Worm (Caenorhabditis elegans) whole organism, mixed stage, embryonic: ENCODE data around the gene clec-41.

Experiments
- M03D4.4 ChIP-seq: sonication (generic microtip); optimal IDR thresholded peaks from 2 replicates; lab custom pipeline; 2017; ENCODE audit warnings: mild to moderate bottlenecking, missing genetic modification characterization, missing compliant biosample characterization
- bed-3 ChIP-seq: fragments of 200-800 bp; sonication (Bioruptor generic); optimal IDR thresholded peaks from 3 replicates; lab custom pipeline; 2018; ENCODE audit warnings: mild to moderate bottlenecking, missing genetic modification characterization, moderate library complexity, missing compliant biosample characterization
- blmp-1 ChIP-seq: fragments of 150-350 bp; optimal IDR thresholded peaks from 2 replicates; lab custom pipeline; 2014; ENCODE audit warnings: missing biosample characterization, missing genetic modification characterization
- ceh-39 ChIP-seq: fragments of 150-350 bp; optimal IDR thresholded peaks from 2 replicates; lab custom pipeline; 2014; ENCODE audit warnings: missing biosample characterization, missing genetic modification characterization
- ceh-43 ChIP-seq: fragments of 200-800 bp; sonication (Bioruptor generic); optimal IDR thresholded peaks from 2 replicates; lab custom pipeline; 2018; ENCODE audit warnings: mild to moderate bottlenecking, missing genetic modification characterization, moderate library complexity, missing compliant biosample characterization
- ceh-83 ChIP-seq: fragments of 200-800 bp; sonication (Bioruptor generic); optimal IDR thresholded peaks from 2 replicates; lab custom pipeline; 2018; ENCODE audit warnings: mild to moderate bottlenecking, missing genetic modification characterization, missing compliant biosample characterization
- ces-1 ChIP-seq: fragments of 150-350 bp; optimal IDR thresholded peaks from 2 replicates; lab custom pipeline; 2014; ENCODE audit warnings: missing biosample characterization, missing genetic modification reagents, missing genetic modification characterization
- cnd-1 ChIP-seq: fragments of 200-800 bp; sonication (Bioruptor generic); optimal IDR thresholded peaks from 2 replicates; lab custom pipeline; 2018; ENCODE audit warnings: mild to moderate bottlenecking, missing genetic modification characterization, missing compliant biosample characterization
- drap-1 ChIP-seq: fragments of 200-800 bp; sonication (Bioruptor generic); optimal IDR thresholded peaks from 3 replicates; lab custom pipeline; 2018; ENCODE audit warnings: mild to moderate bottlenecking, missing genetic modification characterization, missing compliant biosample characterization
- elt-1 ChIP-seq: sonication (generic microtip); optimal IDR thresholded peaks from 2 replicates; lab custom pipeline; 2017; ENCODE audit warnings: missing genetic modification characterization, mild to moderate bottlenecking, missing compliant biosample characterization, antibody characterized with exemption, moderate library complexity, borderline replicate concordance; ENCODE audit not compliant: insufficient read depth
- elt-3 ChIP-seq: fragments of 150-350 bp; optimal IDR thresholded peaks from 2 replicates; lab custom pipeline; 2014; ENCODE audit warnings: missing biosample characterization, missing genetic modification characterization
- flh-1 ChIP-seq: fragments of 200-800 bp; sonication (Bioruptor generic); optimal IDR thresholded peaks from 2 replicates; lab custom pipeline; 2018; ENCODE audit warnings: mild to moderate bottlenecking, missing genetic modification characterization, moderate library complexity, missing compliant biosample characterization
- ham-2 ChIP-seq: fragments of 200-800 bp; sonication (Bioruptor generic); optimal IDR thresholded peaks from 2 replicates; lab custom pipeline; 2018; ENCODE audit warnings: mild to moderate bottlenecking, missing genetic modification characterization, missing compliant biosample characterization
- hlh-1 ChIP-seq: fragments of 150-350 bp; optimal IDR thresholded peaks from 2 replicates; lab custom pipeline; 2014; ENCODE audit warnings: missing biosample characterization, missing genetic modification reagents, missing genetic modification characterization
- lin-13 ChIP-seq: fragments of 150-350 bp; optimal IDR thresholded peaks from 2 replicates; lab custom pipeline; 2014; ENCODE audit warnings: missing biosample characterization, missing genetic modification characterization
- lin-32 ChIP-seq: fragments of 200-800 bp; sonication (Bioruptor generic); optimal IDR thresholded peaks from 2 replicates; lab custom pipeline; 2018; ENCODE audit warnings: mild to moderate bottlenecking, missing genetic modification characterization, missing compliant biosample characterization
- lsy-2 ChIP-seq: fragments of 150-350 bp; optimal IDR thresholded peaks from 2 replicates; lab custom pipeline; 2014; ENCODE audit warnings: missing biosample characterization, missing genetic modification characterization
- mab-5 ChIP-seq: fragments of 150-350 bp; optimal IDR thresholded peaks from 2 replicates; lab custom pipeline; 2014; ENCODE audit warnings: missing biosample characterization, missing genetic modification characterization
- mep-1 ChIP-seq: fragments of 150-350 bp; optimal IDR thresholded peaks from 2 replicates; lab custom pipeline; 2017; ENCODE audit warnings: missing biosample characterization, missing genetic modification reagents, missing genetic modification characterization, inconsistent platforms
- mls-2 ChIP-seq: sonication (generic microtip); optimal IDR thresholded peaks from 2 replicates; lab custom pipeline; 2016; ENCODE audit warnings: mild to moderate bottlenecking, missing genetic modification characterization, moderate library complexity, missing compliant biosample characterization
- nhr-12 ChIP-seq: fragments of 150-350 bp; optimal IDR thresholded peaks from 2 replicates; lab custom pipeline; 2014; ENCODE audit warnings: missing biosample characterization, missing genetic modification characterization
- nhr-2 ChIP-seq: fragments of 150-350 bp; optimal IDR thresholded peaks from 2 replicates; lab custom pipeline; 2014; ENCODE audit warnings: missing biosample characterization, missing genetic modification characterization
- nhr-237 ChIP-seq: fragments of 150-350 bp; optimal IDR thresholded peaks from 2 replicates; lab custom pipeline; 2014; ENCODE audit warnings: missing biosample characterization, missing genetic modification characterization
- nhr-28 ChIP-seq: fragments of 150-350 bp; optimal IDR thresholded peaks from 2 replicates; lab custom pipeline; 2014; ENCODE audit warnings: missing biosample characterization, missing genetic modification characterization
- nhr-76 ChIP-seq: sonication (generic microtip); optimal IDR thresholded peaks from 2 replicates; lab custom pipeline; 2017; ENCODE audit warnings: missing biosample characterization, missing genetic modification characterization
- pha-4 ChIP-seq: fragments of 150-350 bp; optimal IDR thresholded peaks from 2 replicates; lab custom pipeline; 2018; ENCODE audit warnings: missing biosample characterization, missing genetic modification reagents, missing genetic modification characterization
- sem-2 ChIP-seq: fragments of 200-800 bp; sonication (Bioruptor generic); optimal IDR thresholded peaks from 2 replicates; lab custom pipeline; 2018; ENCODE audit warnings: mild to moderate bottlenecking, missing genetic modification characterization, missing compliant biosample characterization
- snpc-4 ChIP-seq: fragments of 150-350 bp; optimal IDR thresholded peaks from 2 replicates; lab custom pipeline; 2014; ENCODE audit warnings: missing biosample characterization, missing genetic modification characterization
- sptf-1 ChIP-seq: sonication (generic microtip); optimal IDR thresholded peaks from 2 replicates; lab custom pipeline; 2017; ENCODE audit warnings: mild to moderate bottlenecking, missing genetic modification characterization, moderate library complexity, missing compliant biosample characterization
- tbx-8 ChIP-seq: fragments of 200-800 bp; sonication (Bioruptor generic); optimal IDR thresholded peaks from 2 replicates; lab custom pipeline; 2018; ENCODE audit warnings: mild to moderate bottlenecking, missing genetic modification characterization, moderate library complexity, missing compliant biosample characterization
- unc-120 ChIP-seq: sonication (generic microtip); optimal IDR thresholded peaks from 2 replicates; lab custom pipeline; 2017; ENCODE audit warnings: missing genetic modification characterization, missing compliant biosample characterization; ENCODE audit not compliant: poor library complexity, severe bottlenecking
- unc-39 ChIP-seq: fragments of 150-350 bp; optimal IDR thresholded peaks from 2 replicates; lab custom pipeline; 2014; ENCODE audit warnings: missing biosample characterization, missing genetic modification characterization
- unc-62 ChIP-seq: fragments of 150-350 bp; optimal IDR thresholded peaks from 2 replicates; lab custom pipeline; 2014; ENCODE audit warnings: missing biosample characterization, missing genetic modification reagents, missing genetic modification characterization
- zip-8 ChIP-seq: fragments of 150-350 bp; optimal IDR thresholded peaks from 2 replicates; lab custom pipeline; 2014; ENCODE audit warnings: missing biosample characterization, missing genetic modification characterization
- ztf-11 ChIP-seq: fragments of 150-350 bp; optimal IDR thresholded peaks from 2 replicates; lab custom pipeline; 2014; ENCODE audit warnings: missing biosample characterization, missing genetic modification characterization

Gene clec-41

DNA sequence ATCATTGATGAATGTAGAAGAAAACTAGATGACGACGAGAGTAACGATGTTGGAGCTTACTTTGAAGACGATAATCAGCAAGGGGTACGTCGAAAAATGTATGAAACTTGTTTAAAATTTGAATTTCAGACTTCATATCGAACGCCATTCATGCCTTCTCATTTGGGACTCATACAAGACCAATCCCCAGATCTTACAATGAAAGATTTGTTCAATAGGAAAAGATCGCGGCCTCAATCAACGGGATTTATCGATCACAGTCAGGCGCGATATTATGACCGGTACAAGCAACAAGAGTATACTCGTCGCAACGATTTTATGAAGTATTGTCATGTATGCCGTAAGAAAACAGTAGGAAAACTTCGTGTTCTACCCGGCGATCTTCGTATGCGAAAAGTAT, 38.9 kb upstream of the clec-41 start:
- TF ChIP-seq hlh-1 (tag; lab: Kevin White, UChicago) (no peak), M03D4.4 (tag; lab: Kevin White, UChicago) (no peak), mab-5 (no peak), ceh-83 (GFP tag; lab: Kevin White, UChicago) (no peak), nhr-76 (no peak), elt-3 (tag; lab: Kevin White, UChicago) (no peak), bed-3 (no peak), sptf-1 (tag; lab: Kevin White, UChicago) (no peak), lsy-2 (tag; lab: Kevin White, UChicago) (no peak), lin-32 (GFP tag; lab: Kevin White, UChicago) (no peak), mls-2 (tag; lab: Kevin White, UChicago) (no peak), lin-13 (no peak), mep-1 (no peak), blmp-1 (no peak), pha-4 (no peak), ham-2 (GFP tag; lab: Kevin White, UChicago) (no peak), snpc-4 (tag; lab: Kevin White, UChicago) (no peak), elt-1 (tag; lab: Kevin White, UChicago) (no peak), flh-1 (no peak)

DNA sequence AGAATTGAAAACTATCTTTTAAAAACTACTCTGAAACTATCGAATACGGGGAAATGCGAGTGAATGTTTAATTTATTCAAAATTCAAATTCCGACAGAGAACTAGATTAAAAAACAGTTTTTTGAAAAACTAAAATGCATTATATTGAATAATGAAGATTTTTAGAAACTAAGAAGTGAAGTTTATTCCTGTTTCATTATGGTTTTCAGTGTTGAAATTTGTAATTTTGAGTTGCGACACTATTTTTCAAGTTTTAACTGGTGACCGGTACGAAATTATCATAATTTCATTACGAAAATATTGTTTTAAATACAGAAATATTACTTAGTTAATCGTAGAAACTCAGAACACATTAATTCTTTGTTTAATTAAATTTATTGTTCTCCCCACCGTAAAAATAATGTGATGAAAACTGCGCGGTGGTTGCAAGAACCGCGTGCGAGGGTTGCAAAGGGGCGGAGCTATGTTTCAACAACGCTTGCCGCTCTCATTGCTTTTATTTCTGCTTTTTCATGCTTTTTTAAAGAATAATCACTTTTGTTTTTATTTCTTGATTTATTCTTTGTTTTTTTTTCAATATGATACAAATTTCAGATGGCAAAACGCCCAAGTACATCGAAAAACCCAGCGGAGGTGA, 38.3 kb upstream of the clec-41 start, which contains the start of gene him-17:
TSS of gene him-17 (plus strand) at position 595 of the 637 bp plus-strand sequence.
- peak; percentile 67 for TF ChIP-seq M03D4.4 (tag; lab: Kevin White, UChicago)
- no peak for TF ChIP-seq unc-39 (tag; lab: Kevin White, UChicago)
- TF ChIP-seq bed-3: peak; percentile 42
- TF ChIP-seq ceh-43 (GFP tag; lab: Kevin White, UChicago): peak; percentile 61
- no peak for TF ChIP-seq zip-8
- TF ChIP-seq sptf-1 (tag; lab: Kevin White, UChicago): peak; percentile 72
- TF ChIP-seq lin-32 (GFP tag; lab: Kevin White, UChicago): no peak
- no peak for TF ChIP-seq ces-1 (GFP tag; lab: Kevin White, UChicago)
- no peak for TF ChIP-seq elt-3 (tag; lab: Kevin White, UChicago)
- TF ChIP-seq ham-2 (GFP tag; lab: Kevin White, UChicago): peak; percentile 39
- peak; percentile 2 for TF ChIP-seq nhr-237 (tag; lab: Kevin White, UChicago)
- peak; percentile 85 for TF ChIP-seq mls-2 (tag; lab: Kevin White, UChicago)
- peak; percentile 65 for TF ChIP-seq mab-5
- TF ChIP-seq lsy-2 (tag; lab: Kevin White, UChicago): peak; percentile 2
- TF ChIP-seq ceh-39 (tag; lab: Kevin White, UChicago): no peak
- no peak for TF ChIP-seq unc-62 (GFP tag; lab: Kevin White, UChicago)
- peak; percentile 49 for TF ChIP-seq sem-2 (GFP tag; lab: Kevin White, UChicago)
- TF ChIP-seq lin-13: peak; percentile 47
- TF ChIP-seq unc-120 (tag; lab: Kevin White, UChicago): peak; percentile 43
- TF ChIP-seq ceh-83 (GFP tag; lab: Kevin White, UChicago): peak; percentile 19
- peak; percentile 54 for TF ChIP-seq drap-1 (GFP tag; lab: Kevin White, UChicago)
- TF ChIP-seq flh-1: no peak
- TF ChIP-seq nhr-28 (tag; lab: Kevin White, UChicago): no peak
- TF ChIP-seq hlh-1 (tag; lab: Kevin White, UChicago): peak; percentile 47
- TF ChIP-seq blmp-1: no peak
- peak; percentile 57 for TF ChIP-seq pha-4
- peak; percentile 27 for TF ChIP-seq ztf-11 (tag; lab: Kevin White, UChicago)
- TF ChIP-seq nhr-2: no peak
- no peak for TF ChIP-seq nhr-12 (tag; lab: Kevin White, UChicago)
- no peak for TF ChIP-seq nhr-76
- peak; percentile 44 for TF ChIP-seq cnd-1 (tag; lab: Kevin White, UChicago)
- peak; percentile 40 for TF ChIP-seq elt-1 (tag; lab: Kevin White, UChicago)
- no peak for TF ChIP-seq tbx-8 (GFP tag; lab: Kevin White, UChicago)
- no peak for TF ChIP-seq snpc-4 (tag; lab: Kevin White, UChicago)
- peak; percentile 72 for TF ChIP-seq mep-1
- TF ChIP-seq, all 35 proteins: peak for 20

DNA sequence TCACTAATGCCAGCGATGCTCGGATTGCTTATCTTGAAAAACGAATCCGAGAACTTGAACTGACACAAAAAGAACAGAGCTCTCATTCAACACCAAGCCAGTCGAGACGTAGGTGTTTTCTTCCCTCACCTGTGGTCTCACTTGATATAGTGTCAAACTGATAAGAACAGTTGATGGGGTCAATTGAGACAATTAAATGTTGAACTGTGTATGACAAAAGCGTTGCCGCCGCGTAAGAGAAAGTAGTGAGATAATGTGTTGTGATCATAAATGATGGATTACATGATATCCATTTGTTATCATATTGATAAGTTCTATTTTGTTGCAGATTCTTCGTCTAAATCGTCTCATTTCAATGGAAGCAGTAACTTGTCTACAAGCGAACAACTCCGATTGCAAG, 35.8 kb upstream of the clec-41 start:
- TF ChIP-seq blmp-1 (peak; percentile 20), drap-1 (GFP tag; lab: Kevin White, UChicago) (no peak)
